Fruit fly (Drosophila melanogaster) whole organism, embryonic: ENCODE results near the gene ath.
A peak's percentile ranks its signal among the peaks of the same experiment; 100 is the strongest.

ENCODE experiments used
- CG10543 ChIP-seq: fragments of 200-800 bp; sonication (Bioruptor generic); optimal IDR thresholded peaks from 3 replicates; lab custom pipeline; 2017; ENCODE audit warnings: missing biosample characterization, mild to moderate bottlenecking, missing genetic modification characterization, moderate library complexity
- CG12391 ChIP-seq: fragments of 200-800 bp; sonication (Bioruptor generic); optimal IDR thresholded peaks from 3 replicates; lab custom pipeline; 2018; ENCODE audit warnings: missing biosample characterization, mild to moderate bottlenecking, missing genetic modification characterization, moderate library complexity
- CG13287 ChIP-seq: fragments of 200-800 bp; sonication (Bioruptor generic); IDR thresholded peaks from 2 replicates; pipeline ENCODE4 v1.3.6; 2022; ENCODE audit warnings: missing biosample characterization, missing genetic modification characterization; ENCODE audit not compliant: partially characterized antibody
- CG14441 ChIP-seq: fragments of 200-800 bp; sonication (Bioruptor generic); IDR thresholded peaks from 2 replicates; pipeline ENCODE4 v1.3.6; 2022; ENCODE audit warnings: missing biosample characterization, missing genetic modification characterization
- CG15696 ChIP-seq: fragments of 200-800 bp; sonication (Bioruptor generic); optimal IDR thresholded peaks from 2 replicates; lab custom pipeline; 2019; ENCODE audit warnings: missing biosample characterization, mild to moderate bottlenecking, missing genetic modification characterization, moderate library complexity
- CG16813 ChIP-seq: fragments of 200-800 bp; sonication (Bioruptor generic); IDR thresholded peaks from 3 replicates; pipeline ENCODE4 v1.3.6; 2022; ENCODE audit warnings: missing biosample characterization, missing genetic modification characterization; ENCODE audit not compliant: partially characterized antibody
- CG17328 ChIP-seq: fragments of 200-800 bp; sonication (Bioruptor generic); IDR thresholded peaks from 2 replicates; pipeline ENCODE4 v1.3.6; 2022; ENCODE audit warnings: missing biosample characterization, missing genetic modification characterization
- CG17385 ChIP-seq: fragments of 200-800 bp; sonication (Bioruptor generic); optimal IDR thresholded peaks from 3 replicates; lab custom pipeline; 2018; ENCODE audit warnings: missing biosample characterization, mild to moderate bottlenecking, missing genetic modification characterization
- CG2120 ChIP-seq: fragments of 200-800 bp; sonication (Bioruptor generic); optimal IDR thresholded peaks from 3 replicates; lab custom pipeline; 2016; ENCODE audit warnings: missing biosample characterization, missing genetic modification characterization
- CG2889 ChIP-seq: fragments of 200-800 bp; sonication (Bioruptor generic); IDR thresholded peaks from 3 replicates; pipeline ENCODE4 v1.3.6; 2022; ENCODE audit warnings: missing biosample characterization, missing genetic modification characterization
- CG30020 ChIP-seq: fragments of 200-800 bp; optimal IDR thresholded peaks from 2 replicates; lab custom pipeline; 2019; ENCODE audit warnings: missing biosample characterization, mild to moderate bottlenecking, missing genetic modification characterization, moderate library complexity
- CG30403 ChIP-seq: fragments of 200-800 bp; sonication (Bioruptor generic); optimal IDR thresholded peaks from 3 replicates; lab custom pipeline; 2016; ENCODE audit warnings: missing biosample characterization, missing genetic modification characterization
- CG34376 ChIP-seq: fragments of 200-800 bp; sonication (Bioruptor generic); optimal IDR thresholded peaks from 2 replicates; lab custom pipeline; 2018; ENCODE audit warnings: missing biosample characterization, mild to moderate bottlenecking, missing genetic modification characterization
- CG6254 ChIP-seq: fragments of 200-800 bp; sonication (Bioruptor generic); optimal IDR thresholded peaks from 3 replicates; lab custom pipeline; 2017; ENCODE audit warnings: mild to moderate bottlenecking, missing biosample characterization, missing genetic modification reagents, missing genetic modification characterization
- CG7839 ChIP-seq: fragments of 200-800 bp; sonication (Bioruptor generic); optimal IDR thresholded peaks from 3 replicates; lab custom pipeline; 2018; ENCODE audit warnings: missing biosample characterization, mild to moderate bottlenecking, missing genetic modification characterization, moderate library complexity
- CG8290 ChIP-seq, 3 experiments: fragments of 200-800 bp; sonication (Bioruptor generic); optimal IDR thresholded peaks; 2 replicates each; lab custom pipeline; 2016 to 2019; ENCODE audit warnings: missing biosample characterization in 3 of 3, missing genetic modification characterization in 3 of 3, mild to moderate bottlenecking in 2 of 3, moderate library complexity in 1 of 3
- CG8924 ChIP-seq: fragments of 200-800 bp; optimal IDR thresholded peaks from 3 replicates; lab custom pipeline; 2019; ENCODE audit warnings: missing biosample characterization, mild to moderate bottlenecking, missing genetic modification characterization, moderate library complexity
- CG9437 ChIP-seq: fragments of 200-800 bp; sonication (Bioruptor generic); optimal IDR thresholded peaks from 2 replicates; lab custom pipeline; 2018; ENCODE audit warnings: missing biosample characterization, mild to moderate bottlenecking, missing genetic modification characterization
- CG9797 ChIP-seq: fragments of 200-800 bp; sonication (Bioruptor generic); optimal IDR thresholded peaks from 3 replicates; lab custom pipeline; 2018; ENCODE audit warnings: missing biosample characterization, mild to moderate bottlenecking, missing genetic modification characterization
- D19A ChIP-seq: fragments of 200-800 bp; optimal IDR thresholded peaks from 3 replicates; lab custom pipeline; 2019; ENCODE audit warnings: missing biosample characterization, mild to moderate bottlenecking, missing genetic modification characterization, moderate library complexity
- D19B ChIP-seq: fragments of 200-800 bp; sonication (Bioruptor generic); optimal IDR thresholded peaks from 2 replicates; lab custom pipeline; 2017; ENCODE audit warnings: missing biosample characterization, mild to moderate bottlenecking, missing genetic modification characterization
- Doc3 ChIP-seq: fragments of 200-800 bp; sonication (Bioruptor generic); IDR thresholded peaks from 3 replicates; pipeline ENCODE4 v1.3.6; 2022; ENCODE audit warnings: missing biosample characterization, missing genetic modification characterization; ENCODE audit not compliant: partially characterized antibody
- Dp ChIP-seq: fragments of 200-800 bp; sonication (Bioruptor generic); optimal IDR thresholded peaks from 2 replicates; lab custom pipeline; 2018; ENCODE audit warnings: missing biosample characterization, mild to moderate bottlenecking, missing genetic modification characterization, moderate library complexity
- Dref ChIP-seq: fragments of 200-800 bp; sonication (Bioruptor generic); IDR thresholded peaks from 2 replicates; pipeline ENCODE4 v1.3.6; 2022; ENCODE audit warnings: missing biosample characterization, missing genetic modification characterization
- HLH54F ChIP-seq: fragments of 200-800 bp; sonication (Bioruptor generic); optimal IDR thresholded peaks from 3 replicates; lab custom pipeline; 2016; ENCODE audit warnings: missing biosample characterization, missing genetic modification characterization
- Hr3 ChIP-seq: fragments of 200-800 bp; sonication (Bioruptor generic); optimal IDR thresholded peaks from 3 replicates; lab custom pipeline; 2016; ENCODE audit warnings: missing biosample characterization, missing genetic modification characterization
- Max ChIP-seq: fragments of 200-800 bp; sonication (Bioruptor generic); optimal IDR thresholded peaks from 2 replicates; lab custom pipeline; 2016; ENCODE audit warnings: missing biosample characterization, mild to moderate bottlenecking, missing genetic modification characterization
- Med ChIP-seq: fragments of 200-800 bp; sonication (Bioruptor generic); peaks from one replicate; lab custom pipeline; 2016; ENCODE audit warnings: missing biosample characterization, missing genetic modification characterization, mild to moderate bottlenecking, inconsistent platforms, moderate library complexity
- Myb ChIP-seq: fragments of 200-800 bp; sonication (Bioruptor generic); optimal IDR thresholded peaks from 2 replicates; lab custom pipeline; 2016; ENCODE audit warnings: missing biosample characterization, missing genetic modification characterization
- Nf-YC ChIP-seq: fragments of 200-800 bp; optimal IDR thresholded peaks from 3 replicates; lab custom pipeline; 2019; ENCODE audit warnings: missing biosample characterization, mild to moderate bottlenecking, missing genetic modification characterization, moderate library complexity
- Opbp ChIP-seq: fragments of 200-800 bp; sonication (Bioruptor generic); IDR thresholded peaks from 3 replicates; pipeline ENCODE4 v1.3.6; 2022; ENCODE audit warnings: missing biosample characterization, missing genetic modification characterization; ENCODE audit not compliant: partially characterized antibody
- Pdp1 ChIP-seq, 2 experiments: fragments of 200-800 bp; sonication (Bioruptor generic); optimal IDR thresholded peaks; 3 replicates each; lab custom pipeline; 2016; ENCODE audit warnings: missing biosample characterization in 2 of 2, missing genetic modification characterization in 2 of 2, mild to moderate bottlenecking in 1 of 2, moderate library complexity in 1 of 2
- Ptx1 ChIP-seq: fragments of 200-800 bp; sonication (Bioruptor generic); IDR thresholded peaks from 2 replicates; pipeline ENCODE4 v1.3.6; 2022; ENCODE audit warnings: missing biosample characterization, missing genetic modification characterization
- Sin3A ChIP-seq: fragments of >200 bp; optimal IDR thresholded peaks from 2 replicates; lab custom pipeline; 2018
- ato ChIP-seq: fragments of 200-800 bp; sonication (Bioruptor generic); IDR thresholded peaks from 2 replicates; pipeline ENCODE4 v1.3.6; 2022; ENCODE audit warnings: missing biosample characterization, missing genetic modification characterization; ENCODE audit not compliant: partially characterized antibody
- gcm2 ChIP-seq: fragments of 200-800 bp; sonication (Bioruptor generic); optimal IDR thresholded peaks from 2 replicates; lab custom pipeline; 2016; ENCODE audit warnings: missing biosample characterization, missing genetic modification characterization
- gfzf ChIP-seq: fragments of 200-800 bp; sonication (Bioruptor generic); optimal IDR thresholded peaks from 2 replicates; lab custom pipeline; 2016; ENCODE audit warnings: missing biosample characterization, mild to moderate bottlenecking, missing genetic modification characterization, moderate library complexity
- hb ChIP-seq: fragments of 200-800 bp; sonication (Bioruptor generic); IDR thresholded peaks from 3 replicates; pipeline ENCODE4 v1.3.6; 2022; ENCODE audit warnings: missing biosample characterization, missing genetic modification characterization; ENCODE audit not compliant: partially characterized antibody
- hbn ChIP-seq: fragments of 200-800 bp; sonication (Bioruptor generic); IDR thresholded peaks from 2 replicates; pipeline ENCODE4 v1.3.6; 2022; ENCODE audit warnings: missing biosample characterization, missing genetic modification characterization; ENCODE audit not compliant: partially characterized antibody
- inv ChIP-seq: fragments of 200-800 bp; sonication (Bioruptor generic); IDR thresholded peaks from 2 replicates; pipeline ENCODE4 v1.3.6; 2022; ENCODE audit warnings: missing biosample characterization, missing genetic modification characterization; ENCODE audit not compliant: partially characterized antibody
- luna ChIP-seq: fragments of 200-800 bp; sonication (Bioruptor generic); optimal IDR thresholded peaks from 2 replicates; lab custom pipeline; 2016; ENCODE audit warnings: missing biosample characterization, missing genetic modification characterization
- nerfin-2 ChIP-seq: fragments of 200-800 bp; sonication (Bioruptor generic); IDR thresholded peaks from 2 replicates; pipeline ENCODE4 v1.3.6; 2022; ENCODE audit warnings: missing biosample characterization, missing genetic modification characterization; ENCODE audit not compliant: partially characterized antibody
- nmo ChIP-seq: fragments of 200-800 bp; sonication (Bioruptor generic); optimal IDR thresholded peaks from 2 replicates; lab custom pipeline; 2018; ENCODE audit warnings: missing biosample characterization, mild to moderate bottlenecking, missing genetic modification characterization, moderate library complexity
- sens ChIP-seq: fragments of 200-800 bp; sonication (Bioruptor generic); peaks from one replicate; lab custom pipeline; 2016; ENCODE audit warnings: missing biosample characterization, missing genetic modification characterization
- sna ChIP-seq: fragments of 200-800 bp; sonication (Bioruptor generic); IDR thresholded peaks from 2 replicates; pipeline ENCODE4 v1.3.6; 2022; ENCODE audit warnings: missing biosample characterization, missing genetic modification characterization; ENCODE audit not compliant: partially characterized antibody
- stwl ChIP-seq: fragments of 200-800 bp; sonication (Bioruptor generic); optimal IDR thresholded peaks from 3 replicates; lab custom pipeline; 2018; ENCODE audit warnings: missing biosample characterization, mild to moderate bottlenecking, missing genetic modification characterization, moderate library complexity

The ath gene

DNA sequence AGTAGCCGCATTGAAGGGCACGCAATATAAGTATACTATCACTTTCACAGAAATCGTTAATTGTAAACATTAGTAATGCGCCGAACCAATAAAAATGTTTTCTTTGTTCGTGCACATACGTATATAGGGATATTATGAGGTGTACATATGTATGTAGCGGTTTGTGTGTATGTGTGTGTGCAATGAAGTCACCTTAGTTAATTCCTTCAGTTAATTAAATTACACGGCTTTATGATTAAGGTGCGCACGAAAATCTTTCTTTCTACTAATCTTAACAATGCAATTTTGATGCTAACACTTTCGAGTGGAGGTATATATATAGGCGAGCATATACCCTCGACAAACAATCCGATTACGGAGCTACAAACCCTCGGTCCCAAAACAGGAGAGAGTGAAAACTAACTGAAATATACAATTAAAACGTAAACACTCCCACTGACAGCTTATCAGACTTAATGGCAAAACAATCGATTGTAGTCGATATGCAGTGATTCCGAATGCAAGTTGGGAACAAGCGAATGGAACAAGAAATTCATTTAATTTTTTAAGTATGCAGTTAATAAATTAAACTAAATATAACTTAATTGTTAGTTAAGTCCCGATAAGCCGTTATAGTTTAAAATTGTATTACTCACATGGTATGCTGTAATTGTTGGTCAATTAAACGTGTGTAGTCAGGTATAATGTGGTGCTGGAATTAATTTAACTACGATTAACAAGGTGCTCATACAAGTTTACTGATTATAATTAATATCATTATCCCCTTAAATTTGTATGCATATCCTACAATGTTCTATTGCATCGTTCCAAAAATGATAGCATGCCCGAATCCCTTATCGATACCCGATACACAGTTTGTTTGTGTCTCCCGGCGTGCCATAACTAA lies 9.8 kb downstream of the ath start, which contains the start of the genes Npc1a and Prosalpha6 (continued):
- TF ChIP-seq CG8290 (GFP tag; optimal IDR thresholded peaks at IDR 0.05; lab: Kevin White, UChicago) (peak; percentile 77), CG8290 (tag; optimal IDR thresholded peaks at IDR 0.05; lab: Kevin White, UChicago) (peak; percentile 72 to 82), CG12391 (tag; lab: Kevin White, UChicago) (peak; percentile 55), Ptx1 (GFP tag; lab: Robert Waterston, UW) (no peak), luna (GFP tag; lab: Kevin White, UChicago) (peak; percentile 2), Hr3 (peak; percentile 17), CG15696 (tag; lab: Kevin White, UChicago) (no peak), Nf-YC (tag; lab: Kevin White, UChicago) (peak; percentile 30), inv (peak; percentile 66; the same call in 1 of the 2 replicates), Dp (GFP tag; lab: Kevin White, UChicago) (peak; percentile 23), CG6254 (GFP tag; lab: Kevin White, UChicago) (peak; percentile 53), CG17328 (GFP tag; lab: Robert Waterston, UW) (no peak), sens (peak; percentile 77), CG10543 (GFP tag; lab: Kevin White, UChicago) (no peak), CG9437 (GFP tag; lab: Kevin White, UChicago) (peak; percentile 72), Dref (GFP tag; lab: Robert Waterston, UW) (peak; percentile 79), D19B (peak; percentile 11), sna (GFP tag; lab: Robert Waterston, UW) (0 out of 2 replicates have a peak, but pooled peaks have one; percentile 43), CG30020 (tag; lab: Kevin White, UChicago) (peak; percentile 99), CG17385 (peak; percentile 20), HLH54F (GFP tag; lab: Kevin White, UChicago) (peak; percentile 5), gcm2 (GFP tag; lab: Kevin White, UChicago) (peak; percentile 1), CG16813 (GFP tag; lab: Robert Waterston, UW) (peak; percentile 71; the same call in 2 of the 3 replicates), CG8924 (tag; lab: Kevin White, UChicago) (peak; percentile 47), hb (GFP tag; lab: Robert Waterston, UW) (peak; percentile 71; the same call in 1 of the 3 replicates), nerfin-2 (GFP tag; lab: Robert Waterston, UW) (0 out of 2 replicates have a peak, but pooled peaks have one; percentile 27), CG7839 (no peak), Sin3A (lab: Kevin White, UChicago) (peak; percentile 47), Doc3 (GFP tag; lab: Robert Waterston, UW) (0 out of 3 replicates have a peak, but pooled peaks have one; percentile 28), CG30403 (peak; percentile 37), Med (peak; percentile 79), ato (GFP tag; lab: Robert Waterston, UW) (peak; percentile 57; the same call in 1 of the 2 replicates), nmo (peak; percentile 72), Pdp1 (GFP tag; optimal IDR thresholded peaks at IDR 0.05; lab: Kevin White, UChicago) (peak; percentile 9 to 40), D19A (tag; lab: Kevin White, UChicago) (no peak), CG13287 (GFP tag; lab: Robert Waterston, UW) (peak; percentile 62), CG2120 (GFP tag; lab: Kevin White, UChicago) (peak; percentile 36), hbn (GFP tag; lab: Robert Waterston, UW) (peak; percentile 54), CG9797 (GFP tag; lab: Kevin White, UChicago) (peak; percentile 42), Max (peak; percentile 43), CG34376 (GFP tag; lab: Kevin White, UChicago) (peak; percentile 36), CG14441 (GFP tag; lab: Robert Waterston, UW) (no peak), stwl (tag; lab: Kevin White, UChicago) (peak; percentile 34), Myb (GFP tag; lab: Kevin White, UChicago) (peak; percentile 11), Opbp (GFP tag; lab: Robert Waterston, UW) (peak; percentile 77; the same call in 2 of the 3 replicates), CG2889 (GFP tag; lab: Robert Waterston, UW) (no peak), gfzf (GFP tag; lab: Kevin White, UChicago) (peak; percentile 8)
